Fruit fly (Drosophila melanogaster) S2 (cell line): ENCODE measurements around the gene CG46430.

Experiments
- CG8478 ChIP-seq: fragments of >200 bp; optimal IDR thresholded peaks from 2 replicates; lab custom pipeline; 2018
- CTCF ChIP-seq, 2 experiments: fragments of >200 bp; optimal IDR thresholded peaks; 2 replicates each; lab custom pipeline; 2018

DNA sequence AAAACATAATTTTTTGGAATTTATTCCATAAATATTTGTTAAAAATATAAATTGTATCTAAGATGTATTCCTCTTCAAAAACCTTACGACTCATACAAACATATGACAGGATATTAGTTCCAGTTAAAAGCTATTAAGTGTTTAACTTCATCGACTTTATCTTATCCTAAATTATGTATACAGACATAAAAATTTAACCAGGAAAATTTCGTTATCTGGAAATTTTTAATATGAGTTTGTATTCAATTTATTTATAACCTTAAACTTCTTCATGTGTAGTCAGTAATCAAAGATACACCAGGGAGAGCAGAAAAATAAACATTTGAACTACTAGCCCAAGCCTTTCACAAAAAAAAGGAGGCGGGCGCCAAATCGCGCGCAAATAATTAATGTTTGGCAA is 48.8 kb upstream of the CG46430 start:
- TF ChIP-seq CG8478 (lab: Kevin White, UChicago) (no peak), CTCF (optimal IDR thresholded peaks at IDR 0.05; lab: Kevin White, UChicago) (no peak)
